Worm (Caenorhabditis elegans): ENCODE measurements around the gene Y116A8C.24.

- TF ChIP-seq him-1 (tag; optimal IDR thresholded peaks at IDR 0.05) (no peak), dao-5 (tag; optimal IDR thresholded peaks at IDR 0.05) (no peak)
These were observed 45.7 kb upstream of the Y116A8C.24 start, which contains the start of gene cyn-13 for ce11 chrIV:17116345-17116744.
